Fruit fly (Drosophila melanogaster) whole organism, wandering third instar larva: ENCODE data around the gene CG7326.
A peak's percentile ranks its signal among the peaks of the same experiment; 100 is the strongest.

ENCODE experiments used
- Abd-B ChIP-seq: fragments of >200 bp; optimal IDR thresholded peaks from 2 replicates; lab custom pipeline; 2017; ENCODE audit warnings: missing biosample characterization, missing genetic modification characterization
- CG32264 ChIP-seq: fragments of 200-800 bp; sonication (Bioruptor generic); optimal IDR thresholded peaks from 2 replicates; lab custom pipeline; 2016; ENCODE audit warnings: missing biosample characterization, missing genetic modification characterization
- CG9705 ChIP-seq: fragments of 200-800 bp; sonication (Bioruptor generic); optimal IDR thresholded peaks from 2 replicates; lab custom pipeline; 2018; ENCODE audit warnings: missing biosample characterization, mild to moderate bottlenecking, missing genetic modification characterization
- CrebA ChIP-seq: fragments of 200-800 bp; sonication (Bioruptor generic); optimal IDR thresholded peaks from 2 replicates; lab custom pipeline; 2016; ENCODE audit warnings: missing biosample characterization, mild to moderate bottlenecking, missing genetic modification characterization, borderline replicate concordance
- Dfd ChIP-seq: fragments of >200 bp; optimal IDR thresholded peaks from 2 replicates; lab custom pipeline; 2017; ENCODE audit warnings: missing biosample characterization, missing genetic modification characterization
- Dif ChIP-seq: fragments of 200-275, 200-300 bp; sonication (Bioruptor generic); optimal IDR thresholded peaks from 2 replicates; lab custom pipeline; 2018; ENCODE audit warnings: missing biosample characterization, missing genetic modification characterization; ENCODE audit not compliant: partially characterized antibody
- GATAd ChIP-seq: sonication (Bioruptor generic); optimal IDR thresholded peaks from 2 replicates; lab custom pipeline; 2016; ENCODE audit warnings: missing biosample characterization, missing genetic modification characterization
- HLH106 ChIP-seq: fragments of 200-800 bp; optimal IDR thresholded peaks from 3 replicates; lab custom pipeline; 2019; ENCODE audit warnings: missing biosample characterization, mild to moderate bottlenecking, missing genetic modification characterization, moderate library complexity
- Hnf4 ChIP-seq: fragments of 200-800 bp; sonication (Bioruptor generic); optimal IDR thresholded peaks from 2 replicates; lab custom pipeline; 2016; ENCODE audit warnings: missing biosample characterization, mild to moderate bottlenecking, missing genetic modification characterization
- Hr78 ChIP-seq: fragments of >200 bp; optimal IDR thresholded peaks from 2 replicates; lab custom pipeline; 2017; ENCODE audit warnings: missing biosample characterization, missing genetic modification characterization
- Hr83 ChIP-seq: fragments of 200-300 bp; sonication (Bioruptor generic); optimal IDR thresholded peaks from 2 replicates; lab custom pipeline; 2016; ENCODE audit warnings: missing biosample characterization, mild to moderate bottlenecking, missing genetic modification characterization, moderate library complexity; ENCODE audit not compliant: poor library complexity, severe bottlenecking
- Jra ChIP-seq: sonication (Bioruptor generic); optimal IDR thresholded peaks from 2 replicates; lab custom pipeline; 2016; ENCODE audit warnings: missing biosample characterization, missing genetic modification characterization
- Mio ChIP-seq: sonication (Bioruptor generic); optimal IDR thresholded peaks from 2 replicates; lab custom pipeline; 2016; ENCODE audit warnings: missing biosample characterization, missing genetic modification characterization
- Myc ChIP-seq: fragments of >200 bp; optimal IDR thresholded peaks from 2 replicates; lab custom pipeline; 2017
- N ChIP-seq: fragments of >200 bp; optimal IDR thresholded peaks from 2 replicates; lab custom pipeline; 2018; ENCODE audit warnings: missing biosample characterization, missing external identifiers, missing genetic modification characterization
- OdsH ChIP-seq: fragments of 200-800 bp; sonication (Bioruptor generic); optimal IDR thresholded peaks from 2 replicates; lab custom pipeline; 2016; ENCODE audit warnings: missing biosample characterization, mild to moderate bottlenecking, missing genetic modification characterization
- Rel ChIP-seq, 2 experiments: fragments of 200-800 bp; sonication (Bioruptor generic) in 1 of 2; optimal IDR thresholded peaks; 2 replicates in 1 of 2; 3 replicates in 1 of 2; lab custom pipeline; 2016 to 2019; ENCODE audit warnings: mild to moderate bottlenecking in 2 of 2, missing biosample characterization in 2 of 2, missing genetic modification characterization in 2 of 2, moderate library complexity in 1 of 2
- Sp1 ChIP-seq: fragments of 200-800 bp; sonication (Bioruptor generic); optimal IDR thresholded peaks from 3 replicates; lab custom pipeline; 2019; ENCODE audit warnings: missing biosample characterization, mild to moderate bottlenecking, missing genetic modification characterization, moderate library complexity
- br ChIP-seq: fragments of 200-800 bp; sonication (Bioruptor generic); optimal IDR thresholded peaks from 2 replicates; lab custom pipeline; 2016; ENCODE audit warnings: missing biosample characterization, missing genetic modification characterization
- brk ChIP-seq: fragments of 200-800 bp; sonication (Bioruptor generic); optimal IDR thresholded peaks from 2 replicates; lab custom pipeline; 2016; ENCODE audit warnings: missing biosample characterization, mild to moderate bottlenecking, missing genetic modification characterization
- dl ChIP-seq, 2 experiments: fragments of 175-275, 200-275 bp in 1 of 2; fragments of 200-275 bp in 1 of 2; sonication (Bioruptor generic); optimal IDR thresholded peaks; lab custom pipeline; 2018; ENCODE audit warnings: mild to moderate bottlenecking in 2 of 2, missing biosample characterization in 2 of 2, missing genetic modification characterization in 2 of 2, moderate library complexity in 2 of 2; ENCODE audit not compliant: partially characterized antibody in 2 of 2, insufficient read depth in 1 of 2
- dmrt93B ChIP-seq: fragments of 200-800 bp; sonication (Bioruptor generic); optimal IDR thresholded peaks from 2 replicates; lab custom pipeline; 2018; ENCODE audit warnings: missing biosample characterization, mild to moderate bottlenecking, missing genetic modification characterization
- dsf ChIP-seq: sonication (Bioruptor generic); optimal IDR thresholded peaks from 2 replicates; lab custom pipeline; 2016; ENCODE audit warnings: missing biosample characterization, missing genetic modification characterization, borderline replicate concordance
- ey ChIP-seq: fragments of 200-800 bp; sonication (Bioruptor generic); optimal IDR thresholded peaks from 2 replicates; lab custom pipeline; 2016; ENCODE audit warnings: missing biosample characterization, missing genetic modification characterization
- foxo ChIP-seq, 2 experiments: fragments of 200-800 bp; sonication (Bioruptor generic); optimal IDR thresholded peaks; 2 replicates in 1 of 2; 3 replicates in 1 of 2; lab custom pipeline; 2016 to 2017; ENCODE audit warnings: missing biosample characterization in 2 of 2, missing genetic modification characterization in 2 of 2
- fru ChIP-seq: fragments of 200-800 bp; sonication (Bioruptor generic); optimal IDR thresholded peaks from 3 replicates; lab custom pipeline; 2016; ENCODE audit warnings: missing biosample characterization, mild to moderate bottlenecking, missing genetic modification characterization
- h ChIP-seq: fragments of 200-800 bp; sonication (Bioruptor generic); optimal IDR thresholded peaks from 3 replicates; lab custom pipeline; 2016; ENCODE audit warnings: missing biosample characterization, mild to moderate bottlenecking, missing genetic modification characterization
- jim ChIP-seq: fragments of 175-275, 200-325 bp; sonication (Bioruptor generic); optimal IDR thresholded peaks from 2 replicates; lab custom pipeline; 2016; ENCODE audit warnings: missing biosample characterization, mild to moderate bottlenecking, missing genetic modification characterization
- lola ChIP-seq: fragments of >200 bp; optimal IDR thresholded peaks from 2 replicates; lab custom pipeline; 2017; ENCODE audit warnings: missing biosample characterization, missing genetic modification characterization
- pan ChIP-seq: fragments of >200 bp; optimal IDR thresholded peaks from 2 replicates; lab custom pipeline; 2017
- psq ChIP-seq: fragments of 200-800 bp; sonication (Bioruptor generic); optimal IDR thresholded peaks from 3 replicates; lab custom pipeline; 2017; ENCODE audit warnings: missing biosample characterization, mild to moderate bottlenecking, missing genetic modification characterization, moderate library complexity
- rgr ChIP-seq: fragments of 200-800 bp; sonication (Bioruptor generic); optimal IDR thresholded peaks from 3 replicates; lab custom pipeline; 2016; ENCODE audit warnings: missing biosample characterization, mild to moderate bottlenecking, missing genetic modification characterization
- sage ChIP-seq: fragments of 200-800 bp; sonication (Bioruptor generic); optimal IDR thresholded peaks from 2 replicates; lab custom pipeline; 2016; ENCODE audit warnings: missing biosample characterization, mild to moderate bottlenecking, missing genetic modification characterization
- sv ChIP-seq: fragments of 200-800 bp; sonication (Bioruptor generic); optimal IDR thresholded peaks from 3 replicates; lab custom pipeline; 2016; ENCODE audit warnings: missing biosample characterization, missing genetic modification characterization
- tai ChIP-seq: sonication (Bioruptor generic); optimal IDR thresholded peaks from 2 replicates; lab custom pipeline; 2016; ENCODE audit warnings: missing biosample characterization, missing genetic modification characterization
- usp ChIP-seq: fragments of >200 bp; optimal IDR thresholded peaks from 2 replicates; lab custom pipeline; 2017; ENCODE audit warnings: missing biosample characterization, missing genetic modification characterization

Gene CG7326

dm6 chrX:18837046-18837445 is 26.5 kb downstream of the CG7326 start:
- TF ChIP-seq dl (GFP tag; optimal IDR thresholded peaks at IDR 0.05; lab: Kevin White, UChicago; ENCODE audit: insufficient read depth in 1 of 2, partially characterized antibody in 2 of 2) (no peak), Rel (GFP tag; optimal IDR thresholded peaks at IDR 0.05; lab: Kevin White, UChicago) (no peak), Rel (tag; optimal IDR thresholded peaks at IDR 0.05; lab: Kevin White, UChicago) (no peak), Abd-B (GFP tag; lab: Kevin White, UChicago) (no peak), rgr (no peak), jim (GFP tag; lab: Kevin White, UChicago) (no peak), sage (GFP tag; lab: Kevin White, UChicago) (no peak), Mio (GFP tag; lab: Kevin White, UChicago) (no peak), tai (no peak), fru (GFP tag; lab: Kevin White, UChicago) (no peak)

DNA sequence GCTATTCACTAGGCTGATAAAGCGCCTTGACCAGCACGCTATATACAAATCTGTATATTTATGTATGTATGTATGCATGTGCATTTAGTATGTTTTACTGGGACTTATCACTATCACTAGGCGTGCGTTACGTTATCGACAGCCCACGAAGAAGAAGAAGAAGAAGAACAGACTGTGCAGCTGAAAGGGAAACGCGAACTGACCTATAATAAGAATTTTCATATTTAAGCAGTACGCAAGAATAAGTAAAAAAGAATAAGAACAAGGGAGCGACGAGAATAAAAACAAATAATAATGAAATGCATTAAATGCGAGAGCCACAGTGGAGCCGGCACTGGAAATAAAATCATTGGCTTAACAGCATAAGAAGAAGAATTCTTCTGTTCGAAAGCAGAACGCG is 27.3 kb downstream of the CG7326 start:
- TF ChIP-seq Jra (no peak), CrebA (GFP tag; lab: Kevin White, UChicago) (no peak), GATAd (GFP tag; lab: Kevin White, UChicago) (no peak), lola (GFP tag; lab: Kevin White, UChicago) (no peak), foxo (GFP tag; optimal IDR thresholded peaks at IDR 0.05; lab: Kevin White, UChicago) (no peak), CG32264 (no peak), dmrt93B (no peak), tai (no peak), HLH106 (no peak), N (no peak), Myc (no peak), brk (GFP tag; lab: Kevin White, UChicago) (no peak), Hnf4 (GFP tag; lab: Kevin White, UChicago) (no peak), sv (no peak), Dif (no peak), fru (GFP tag; lab: Kevin White, UChicago) (no peak), rgr (no peak), Dfd (GFP tag; lab: Kevin White, UChicago) (no peak), sage (GFP tag; lab: Kevin White, UChicago) (no peak)

DNA sequence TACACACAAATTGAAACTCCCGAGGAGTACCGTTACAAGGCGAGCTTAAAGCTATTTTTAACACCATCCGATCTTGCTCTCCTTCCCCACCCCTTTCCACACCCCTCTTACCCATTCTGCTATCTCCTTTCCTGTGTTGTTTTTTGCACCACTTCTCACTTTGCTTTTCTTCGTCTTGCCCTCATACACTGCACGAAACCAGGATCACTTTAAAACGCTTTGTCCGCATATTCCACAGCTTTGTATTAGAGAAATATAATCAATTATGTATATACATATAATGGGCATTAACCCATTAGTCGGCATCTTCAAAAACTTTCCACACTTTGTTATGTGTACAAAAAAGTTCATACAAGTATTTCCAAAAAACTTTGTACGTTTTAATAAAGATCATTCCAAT is 28.1 kb downstream of the CG7326 start:
- TF ChIP-seq ey (GFP tag; lab: Kevin White, UChicago) (no peak), rgr (no peak), Jra (no peak), Hr78 (GFP tag; lab: Kevin White, UChicago) (no peak), HLH106 (no peak), br (GFP tag; lab: Kevin White, UChicago) (no peak), sage (GFP tag; lab: Kevin White, UChicago) (no peak), Sp1 (no peak), Abd-B (GFP tag; lab: Kevin White, UChicago) (no peak), pan (lab: Kevin White, UChicago) (no peak)
- TF ChIP-seq, all 38 proteins: peak for 0

DNA sequence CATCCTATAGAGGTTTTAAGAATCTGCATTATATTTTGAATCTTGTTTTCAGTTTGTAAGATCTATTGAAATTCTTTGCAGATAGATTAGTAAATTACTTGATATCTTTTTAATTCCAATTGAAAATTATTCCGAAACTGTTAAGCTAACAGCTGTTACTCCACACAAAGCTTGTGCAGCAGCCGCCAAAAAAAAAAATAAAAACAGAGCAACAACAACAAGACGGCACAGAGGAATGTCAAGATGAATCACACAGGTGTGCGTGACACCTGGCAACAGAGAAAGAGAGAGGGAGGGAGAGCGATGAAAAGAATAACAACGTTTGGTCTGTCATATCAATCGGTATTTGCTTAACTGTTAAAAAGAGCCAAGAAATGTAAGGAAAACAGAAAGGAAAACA is 28.6 kb downstream of the CG7326 start:
- TF ChIP-seq psq (peak; percentile 13), Rel (GFP tag; optimal IDR thresholded peaks at IDR 0.05; lab: Kevin White, UChicago) (no peak), Rel (tag; optimal IDR thresholded peaks at IDR 0.05; lab: Kevin White, UChicago) (no peak), Hnf4 (GFP tag; lab: Kevin White, UChicago) (no peak), CrebA (GFP tag; lab: Kevin White, UChicago) (no peak), GATAd (GFP tag; lab: Kevin White, UChicago) (no peak), sv (no peak), rgr (no peak), Dif (no peak)
- TF ChIP-seq, all 38 proteins: peak for 1

dm6 chrX:18834399-18834798 is 29.2 kb downstream of the CG7326 start:
- TF ChIP-seq Hnf4 (GFP tag; lab: Kevin White, UChicago) (no peak), h (peak; percentile 88), dl (GFP tag; optimal IDR thresholded peaks at IDR 0.05; lab: Kevin White, UChicago; ENCODE audit: insufficient read depth in 1 of 2, partially characterized antibody in 2 of 2) (no peak), OdsH (peak; percentile 29), pan (lab: Kevin White, UChicago) (peak; percentile 39), usp (GFP tag; lab: Kevin White, UChicago) (no peak), tai (no peak), sv (no peak), psq (no peak), lola (GFP tag; lab: Kevin White, UChicago) (no peak), dsf (GFP tag; lab: Kevin White, UChicago) (no peak), sage (GFP tag; lab: Kevin White, UChicago) (peak; percentile 70), fru (GFP tag; lab: Kevin White, UChicago) (peak; percentile 75), Jra (no peak), foxo (GFP tag; optimal IDR thresholded peaks at IDR 0.05; lab: Kevin White, UChicago) (peak in 1 of 2 experiments; percentile 77), brk (GFP tag; lab: Kevin White, UChicago) (no peak), Myc (no peak), CG32264 (peak; percentile 52), br (GFP tag; lab: Kevin White, UChicago) (peak; percentile 25), ey (GFP tag; lab: Kevin White, UChicago) (peak; percentile 26), Mio (GFP tag; lab: Kevin White, UChicago) (no peak), Hr83 (no peak), Dfd (GFP tag; lab: Kevin White, UChicago) (no peak), Rel (GFP tag; optimal IDR thresholded peaks at IDR 0.05; lab: Kevin White, UChicago) (no peak), Rel (tag; optimal IDR thresholded peaks at IDR 0.05; lab: Kevin White, UChicago) (peak; percentile 4), Hr78 (GFP tag; lab: Kevin White, UChicago) (no peak), GATAd (GFP tag; lab: Kevin White, UChicago) (no peak), dmrt93B (peak; percentile 62), CrebA (GFP tag; lab: Kevin White, UChicago) (no peak), N (no peak), Dif (no peak), HLH106 (peak; percentile 74), CG9705 (GFP tag; lab: Kevin White, UChicago) (no peak)
